Worm (Caenorhabditis elegans): Measurements from ENCODE around the gene T15B7.15.
A peak's percentile ranks its signal among the peaks of the same experiment; 100 is the strongest.

Gene T15B7.15

DNA sequence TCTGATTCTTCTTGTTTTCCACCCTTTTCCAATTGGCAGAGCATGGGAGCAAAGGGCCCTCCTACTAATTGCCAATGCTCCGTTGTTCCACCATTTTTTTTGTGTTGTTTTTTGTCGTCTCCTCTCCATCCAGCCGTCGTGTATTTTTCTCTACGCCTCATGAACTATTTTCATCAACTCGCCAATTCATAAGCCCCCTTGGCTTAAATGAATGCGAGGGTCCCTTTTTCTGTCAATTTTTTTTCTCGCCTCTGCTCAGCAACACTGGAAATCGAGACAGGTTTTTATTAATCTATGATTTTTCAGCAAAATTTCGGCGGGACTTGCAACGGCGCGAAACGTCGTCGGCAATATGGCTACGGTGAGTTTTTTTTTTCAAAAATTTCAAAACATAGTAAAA is 42.6 kb upstream of the T15B7.15 start, which contains the start of gene unc-70:
Gene unc-70, plus strand, starts transcription at position 301 of the 400 bp plus-strand sequence.
- TF ChIP-seq nhr-85 (tag), result peak; percentile 20
- no peak for TF ChIP-seq nhr-237 (tag; optimal IDR thresholded peaks at IDR 0.05)

DNA sequence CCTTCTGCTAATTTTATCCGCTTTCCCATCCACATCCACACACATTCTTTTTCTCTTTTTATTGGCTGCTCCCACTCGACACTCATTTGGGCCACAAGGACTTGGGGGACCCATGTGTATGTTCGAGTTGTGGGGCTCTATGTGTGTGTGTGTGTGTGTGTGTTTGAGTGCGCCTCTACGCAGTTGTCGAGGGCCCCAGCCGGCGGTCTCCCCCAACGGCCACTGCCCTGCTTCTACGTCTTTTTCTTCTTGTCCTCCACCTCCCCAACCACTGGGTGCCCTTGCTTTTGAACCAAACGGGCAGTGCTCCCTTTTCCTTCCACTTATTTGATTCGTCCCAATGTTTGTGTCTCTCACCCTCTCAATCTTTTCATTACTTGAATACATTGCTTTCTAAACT is 42.2 kb upstream of the T15B7.15 start:
- TF ChIP-seq ceh-88 (GFP tag; IDR thresholded peaks at IDR 0.05), result no peak
- peak; percentile 8 for TF ChIP-seq ceh-8 (GFP tag; optimal IDR thresholded peaks at IDR 0.05)
- TF ChIP-seq C04F5.9 (tag; optimal IDR thresholded peaks at IDR 0.05), result no peak
- peak in 1 of 2 experiments; percentile 33 for TF ChIP-seq lsy-2 (tag; optimal IDR thresholded peaks at IDR 0.05)
- TF ChIP-seq tlp-1 (tag; optimal IDR thresholded peaks at IDR 0.05), result no peak
- no peak for TF ChIP-seq nhr-76 (tag; optimal IDR thresholded peaks at IDR 0.05)
- TF ChIP-seq dsc-1 (tag; optimal IDR thresholded peaks at IDR 0.05), result peak; percentile 50
- peak in 1 of 2 experiments; percentile 21 for TF ChIP-seq lin-35 (GFP tag; optimal IDR thresholded peaks at IDR 0.05)
- no peak for TF ChIP-seq mdl-1 (tag; optimal IDR thresholded peaks at IDR 0.05)
- TF ChIP-seq elt-3 (tag; optimal IDR thresholded peaks at IDR 0.05), result no peak
- peak; percentile 43 for TF ChIP-seq snu-23 (GFP tag; optimal IDR thresholded peaks at IDR 0.05)
- TF ChIP-seq lin-14 (GFP tag; optimal IDR thresholded peaks at IDR 0.05), result peak; percentile 83
- no peak for TF ChIP-seq pag-3 (tag; optimal IDR thresholded peaks at IDR 0.05; ENCODE audit: borderline replicate concordance, insufficient read depth)
- TF ChIP-seq nhr-84 (tag; optimal IDR thresholded peaks at IDR 0.05), result no peak
- TF ChIP-seq lin-15B (tag; optimal IDR thresholded peaks at IDR 0.05), result no peak
- TF ChIP-seq nhr-20 (tag; optimal IDR thresholded peaks at IDR 0.05), result peak; percentile 5
- no peak for TF ChIP-seq fkh-10 (GFP tag; optimal IDR thresholded peaks at IDR 0.05)
- no peak for TF ChIP-seq unc-30 (tag; optimal IDR thresholded peaks at IDR 0.05)
- TF ChIP-seq nhr-12 (tag; optimal IDR thresholded peaks at IDR 0.05), result no peak
- no peak for TF ChIP-seq efl-3 (GFP tag; optimal IDR thresholded peaks at IDR 0.05)
- TF ChIP-seq F16B12.6 (tag; optimal IDR thresholded peaks at IDR 0.05), result no peak
- no peak for TF ChIP-seq C16A3.4 (tag; optimal IDR thresholded peaks at IDR 0.05)
- TF ChIP-seq nhr-71 (tag; optimal IDR thresholded peaks at IDR 0.05), result peak; percentile 36
- no peak for TF ChIP-seq lir-3 (tag; optimal IDR thresholded peaks at IDR 0.05; ENCODE audit: poor library complexity)
- TF ChIP-seq nhr-77 (tag; optimal IDR thresholded peaks at IDR 0.05), result no peak
- TF ChIP-seq efl-1 (optimal IDR thresholded peaks at IDR 0.05), result no peak
- peak in 1 of 2 experiments; percentile 44 for TF ChIP-seq efl-1 (GFP tag; optimal IDR thresholded peaks at IDR 0.05 in 1 of 2)
- no peak for TF ChIP-seq ets-5 (GFP tag; IDR thresholded peaks at IDR 0.05)
- TF ChIP-seq unc-86 (tag; optimal IDR thresholded peaks at IDR 0.05), result peak; percentile 11
- peak in 1 of 3 experiments; percentile 42 for TF ChIP-seq ceh-82 (tag; optimal IDR thresholded peaks at IDR 0.05)
- no peak for TF ChIP-seq unc-62 (GFP tag; optimal IDR thresholded peaks at IDR 0.05)
- TF ChIP-seq rnt-1 (tag; optimal IDR thresholded peaks at IDR 0.05), result peak; percentile 53
- TF ChIP-seq nhr-47 (tag; optimal IDR thresholded peaks at IDR 0.05), result peak; percentile 36
- TF ChIP-seq xbp-1 (tag; optimal IDR thresholded peaks at IDR 0.05), result no peak
- TF ChIP-seq ces-1 (GFP tag; optimal IDR thresholded peaks at IDR 0.05), result no peak
- no peak for TF ChIP-seq aly-2 (tag; optimal IDR thresholded peaks at IDR 0.05)
- TF ChIP-seq lin-39 (tag; optimal IDR thresholded peaks at IDR 0.05), result no peak
- peak; percentile 35 for TF ChIP-seq snpc-4 (tag; optimal IDR thresholded peaks at IDR 0.05)
- no peak for TF ChIP-seq hlh-17 (GFP tag; optimal IDR thresholded peaks at IDR 0.05; ENCODE audit: borderline replicate concordance)
- TF ChIP-seq tbx-2 (tag; optimal IDR thresholded peaks at IDR 0.05), result peak; percentile 35
- TF ChIP-seq nhr-90 (tag; optimal IDR thresholded peaks at IDR 0.05; ENCODE audit: poor library complexity), result no peak
- TF ChIP-seq jun-1 (tag; optimal IDR thresholded peaks at IDR 0.05), result no peak
- TF ChIP-seq sup-37 (GFP tag; optimal IDR thresholded peaks at IDR 0.05), result no peak
- no peak for TF ChIP-seq hpl-2 (GFP tag; optimal IDR thresholded peaks at IDR 0.05)
- TF ChIP-seq C34B4.2 (tag; optimal IDR thresholded peaks at IDR 0.05), result no peak
- no peak for TF ChIP-seq fkh-8 (tag; optimal IDR thresholded peaks at IDR 0.05)
- no peak for TF ChIP-seq mef-2 (tag; optimal IDR thresholded peaks at IDR 0.05)
- no peak for TF ChIP-seq blmp-1 (tag; optimal IDR thresholded peaks at IDR 0.05)
- TF ChIP-seq nhr-19 (GFP tag; conservative IDR thresholded peaks at IDR 0.05), result 0 out of 2 replicates have a peak, but pooled peaks have one; percentile 4
- no peak for TF ChIP-seq aha-1 (tag; optimal IDR thresholded peaks at IDR 0.05)

Data from whole organism, L1 larva.